Fruit fly (Drosophila melanogaster): ENCODE data around the gene Rca1.

Rca1 gene

dm6 chr2L:6819230-6820049 is 32.7 kb upstream of the Rca1 start (continued):
- TF ChIP-seq bcd (GFP tag; optimal IDR thresholded peaks at IDR 0.05): peak; percentile 37
- TF ChIP-seq chinmo (GFP tag; IDR thresholded peaks at IDR 0.05; ENCODE audit: partially characterized antibody): no peak
- no peak for TF ChIP-seq CG2129 (GFP tag; IDR thresholded peaks at IDR 0.05; ENCODE audit: partially characterized antibody)
- no peak for TF ChIP-seq dm (GFP tag; optimal IDR thresholded peaks at IDR 0.05)
- peak; percentile 30 for TF ChIP-seq CG10267 (tag; optimal IDR thresholded peaks at IDR 0.05)
- peak; percentile 91 for TF ChIP-seq Ets65A (GFP tag)
- no peak for TF ChIP-seq CG11560 (tag; IDR thresholded peaks at IDR 0.05)
- TF ChIP-seq emc (GFP tag; optimal IDR thresholded peaks at IDR 0.05): no peak
- TF ChIP-seq dysf (GFP tag; IDR thresholded peaks at IDR 0.05): peak; percentile 62; the same call in 2 of the 3 replicates
- TF ChIP-seq E2f2 (GFP tag; IDR thresholded peaks at IDR 0.05): 0 out of 2 replicates have a peak, but pooled peaks have one; percentile 13
- no peak for TF ChIP-seq p53 (GFP tag; optimal IDR thresholded peaks at IDR 0.05)
- no peak for TF ChIP-seq CG8089 (GFP tag; optimal IDR thresholded peaks at IDR 0.05)
- no peak for TF ChIP-seq en (GFP tag; optimal IDR thresholded peaks at IDR 0.05)
- peak; percentile 60 for TF ChIP-seq grau (tag; optimal IDR thresholded peaks at IDR 0.05)
- no peak for TF ChIP-seq sqz (GFP tag; optimal IDR thresholded peaks at IDR 0.05)
- TF ChIP-seq CG6854 (GFP tag; optimal IDR thresholded peaks at IDR 0.05): no peak
- no peak for TF ChIP-seq NK7.1 (GFP tag; optimal IDR thresholded peaks at IDR 0.05)
- TF ChIP-seq CG18476 (GFP tag; optimal IDR thresholded peaks at IDR 0.05): peak; percentile 23
- no peak for TF ChIP-seq CG8944 (GFP tag; optimal IDR thresholded peaks at IDR 0.05)
- no peak for TF ChIP-seq seq (GFP tag; IDR thresholded peaks at IDR 0.05)
- no peak for TF ChIP-seq Ets97D (GFP tag; optimal IDR thresholded peaks at IDR 0.05)
- TF ChIP-seq CG6791 (GFP tag; IDR thresholded peaks at IDR 0.05; ENCODE audit: partially characterized antibody): no peak
- no peak for TF ChIP-seq CG3163 (GFP tag; optimal IDR thresholded peaks at IDR 0.05)
- no peak for TF ChIP-seq CG15073 (GFP tag; optimal IDR thresholded peaks at IDR 0.05)
- TF ChIP-seq slbo (GFP tag; IDR thresholded peaks at IDR 0.05): peak; percentile 40; the same call in 1 of the 2 replicates
- no peak for TF ChIP-seq CG8290 (GFP tag; optimal IDR thresholded peaks at IDR 0.05)
- TF ChIP-seq CG8290 (tag; optimal IDR thresholded peaks at IDR 0.05): no peak
- 0 out of 2 replicates have a peak, but pooled peaks have one; percentile 19 for TF ChIP-seq HLH3B (GFP tag; IDR thresholded peaks at IDR 0.05)
- no peak for TF ChIP-seq CG17186 (GFP tag; optimal IDR thresholded peaks at IDR 0.05)
- TF ChIP-seq Tbp (GFP tag; optimal IDR thresholded peaks at IDR 0.05): no peak
- TF ChIP-seq shn (GFP tag; optimal IDR thresholded peaks at IDR 0.05): no peak
- TF ChIP-seq Neu2 (GFP tag; optimal IDR thresholded peaks at IDR 0.05; ENCODE audit: borderline replicate concordance): no peak
- TF ChIP-seq CG15269 (tag; optimal IDR thresholded peaks at IDR 0.05): peak; percentile 6
- peak; percentile 39 for TF ChIP-seq CG13424 (tag; optimal IDR thresholded peaks at IDR 0.05)
- TF ChIP-seq bsh (GFP tag; optimal IDR thresholded peaks at IDR 0.05): peak in 1 of 2 experiments; percentile 55
- TF ChIP-seq sens-2 (GFP tag; IDR thresholded peaks at IDR 0.05): peak; percentile 95
- TF ChIP-seq tin (GFP tag; optimal IDR thresholded peaks at IDR 0.05): no peak
- TF ChIP-seq ro (GFP tag; IDR thresholded peaks at IDR 0.05): no peak
- peak; percentile 53 for TF ChIP-seq CG12391 (tag; optimal IDR thresholded peaks at IDR 0.05)
- TF ChIP-seq Atf6 (GFP tag; IDR thresholded peaks at IDR 0.05): no peak
- no peak for TF ChIP-seq Poxn (GFP tag; IDR thresholded peaks at IDR 0.05)
- TF ChIP-seq sima (GFP tag; optimal IDR thresholded peaks at IDR 0.05): no peak
- TF ChIP-seq CG4730 (GFP tag; IDR thresholded peaks at IDR 0.05): no peak
- no peak for TF ChIP-seq stc (GFP tag; IDR thresholded peaks at IDR 0.05)
- TF ChIP-seq CG1529 (GFP tag; optimal IDR thresholded peaks at IDR 0.05): peak; percentile 6
- peak in 1 of 2 experiments; percentile 10 for TF ChIP-seq dpn (GFP tag; optimal IDR thresholded peaks at IDR 0.05)
- no peak for TF ChIP-seq sisA (GFP tag; IDR thresholded peaks at IDR 0.05)
- TF ChIP-seq lab (GFP tag; optimal IDR thresholded peaks at IDR 0.05): peak; percentile 5
- TF ChIP-seq CG7987 (GFP tag; optimal IDR thresholded peaks at IDR 0.05): no peak
- no peak for TF ChIP-seq mirr (GFP tag; optimal IDR thresholded peaks at IDR 0.05)

Data from whole organism, embryonic.